Comparison of ENCODE assay signal across 5 worm cellular contexts in the genomic region with DNA sequence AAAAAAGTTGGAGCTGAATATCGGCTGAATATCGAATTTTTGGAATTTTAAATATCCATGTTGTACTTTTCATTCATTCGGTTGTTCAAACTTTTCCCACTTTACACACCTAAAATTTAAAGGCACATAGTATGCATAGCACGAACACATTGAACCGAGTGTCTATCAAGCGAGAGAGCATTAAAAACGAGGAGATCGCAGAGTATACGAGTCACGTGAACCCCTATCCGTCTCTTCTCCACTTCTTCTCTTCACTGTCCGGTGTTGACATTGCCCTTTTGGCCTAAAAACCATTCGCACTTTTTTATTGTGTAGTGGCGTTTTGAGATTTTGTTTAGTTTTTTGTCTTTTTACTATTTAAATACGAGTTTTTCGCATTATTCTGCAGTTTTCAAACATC.
TF ChIP-seq lines count a peak whose summit lies in the region.

No protein-coding gene starts in this region.

TF ChIP-seq in whole organism, L1 larva, 84 proteins besides CTCF, POLR2A, EP300 and RAD21 (continued from another document and continues in another):
- TF ChIP-seq fkh-4 (tag; optimal IDR thresholded peaks at IDR 0.05; lab: Kevin White, UChicago; ENCODE audit: borderline replicate concordance) (no peak), lsy-2 (tag; optimal IDR thresholded peaks at IDR 0.05; lab: Kevin White, UChicago) (peak; percentile 76 to 79), aha-1 (tag; optimal IDR thresholded peaks at IDR 0.05; lab: Kevin White, UChicago) (no peak), nhr-90 (tag; optimal IDR thresholded peaks at IDR 0.05; lab: Kevin White, UChicago; ENCODE audit: poor library complexity) (peak; percentile 42), hlh-4 (tag; optimal IDR thresholded peaks at IDR 0.05; lab: Kevin White, UChicago) (no peak), snpc-4 (tag; optimal IDR thresholded peaks at IDR 0.05; lab: Kevin White, UChicago) (peak; percentile 48), tlp-1 (tag; optimal IDR thresholded peaks at IDR 0.05; lab: Kevin White, UChicago) (no peak), skn-1 (tag; optimal IDR thresholded peaks at IDR 0.05; lab: Kevin White, UChicago) (peak; percentile 14), C16A3.4 (tag; optimal IDR thresholded peaks at IDR 0.05; lab: Kevin White, UChicago) (peak; percentile 62), hlh-17 (GFP tag; optimal IDR thresholded peaks at IDR 0.05; lab: Kevin White, UChicago; ENCODE audit: borderline replicate concordance) (no peak), sup-37 (GFP tag; optimal IDR thresholded peaks at IDR 0.05; lab: Kevin White, UChicago) (no peak), lin-39 (tag; optimal IDR thresholded peaks at IDR 0.05; lab: Kevin White, UChicago) (peak; percentile 41), ceh-88 (GFP tag; IDR thresholded peaks at IDR 0.05; lab: Robert Waterston, UW) (no peak), fkh-8 (tag; optimal IDR thresholded peaks at IDR 0.05; lab: Kevin White, UChicago) (no peak), Y116A8C.19 (tag; optimal IDR thresholded peaks at IDR 0.05; lab: Kevin White, UChicago; ENCODE audit: borderline replicate concordance) (no peak), ceh-63 (GFP tag; optimal IDR thresholded peaks at IDR 0.05; lab: Kevin White, UChicago) (no peak), irx-1 (tag; optimal IDR thresholded peaks at IDR 0.05; lab: Kevin White, UChicago) (peak; percentile 19), unc-86 (tag; optimal IDR thresholded peaks at IDR 0.05; lab: Kevin White, UChicago) (no peak), F16B12.6 (tag; optimal IDR thresholded peaks at IDR 0.05; lab: Kevin White, UChicago) (peak; percentile 54), mef-2 (tag; optimal IDR thresholded peaks at IDR 0.05; lab: Kevin White, UChicago) (no peak), nhr-11 (tag; optimal IDR thresholded peaks at IDR 0.05; lab: Kevin White, UChicago) (no peak), nhr-28 (tag; optimal IDR thresholded peaks at IDR 0.05; lab: Kevin White, UChicago) (no peak), nhr-12 (tag; optimal IDR thresholded peaks at IDR 0.05; lab: Kevin White, UChicago) (no peak), ceh-8 (GFP tag; optimal IDR thresholded peaks at IDR 0.05; lab: Kevin White, UChicago) (no peak), fos-1 (tag; optimal IDR thresholded peaks at IDR 0.05; lab: Kevin White, UChicago) (no peak)

TF ChIP-seq in whole organism, L2 larva, 48 proteins besides CTCF, POLR2A, EP300 and RAD21 (continued from another document and continues in another):
- TF ChIP-seq unc-62 (GFP tag; optimal IDR thresholded peaks at IDR 0.05; lab: Kevin White, UChicago) (no peak), aly-2 (tag; optimal IDR thresholded peaks at IDR 0.05; lab: Kevin White, UChicago) (no peak), gmeb-1 (tag; optimal IDR thresholded peaks at IDR 0.05; lab: Kevin White, UChicago) (peak; percentile 73), skn-1 (tag; optimal IDR thresholded peaks at IDR 0.05; lab: Kevin White, UChicago) (no peak), sem-4 (tag; optimal IDR thresholded peaks at IDR 0.05; lab: Kevin White, UChicago) (peak; percentile 62), nhr-77 (tag; optimal IDR thresholded peaks at IDR 0.05; lab: Kevin White, UChicago) (no peak), nhr-25 (tag; optimal IDR thresholded peaks at IDR 0.05; lab: Kevin White, UChicago) (peak; percentile 74), lsy-2 (tag; optimal IDR thresholded peaks at IDR 0.05; lab: Kevin White, UChicago) (peak; percentile 55 to 86), lin-11 (tag; optimal IDR thresholded peaks at IDR 0.05; lab: Kevin White, UChicago) (no peak), nhr-10 (tag; optimal IDR thresholded peaks at IDR 0.05; lab: Kevin White, UChicago) (no peak), Y55F3AM.14 (GFP tag; optimal IDR thresholded peaks at IDR 0.05; lab: Kevin White, UChicago) (no peak), ama-1 (optimal IDR thresholded peaks at IDR 0.05; lab: Kevin White, UChicago) (no peak), alr-1 (tag; optimal IDR thresholded peaks at IDR 0.05; lab: Kevin White, UChicago) (no peak), C34F6.9 (tag; optimal IDR thresholded peaks at IDR 0.05; lab: Kevin White, UChicago) (peak; percentile 76), mdl-1 (tag; optimal IDR thresholded peaks at IDR 0.05; lab: Kevin White, UChicago) (peak; percentile 43 to 56), nhr-129 (tag; optimal IDR thresholded peaks at IDR 0.05; lab: Kevin White, UChicago) (peak; percentile 88), lin-13 (GFP tag; optimal IDR thresholded peaks at IDR 0.05; lab: Kevin White, UChicago) (peak; percentile 57), nhr-23 (tag; optimal IDR thresholded peaks at IDR 0.05; lab: Kevin White, UChicago) (no peak), zag-1 (tag; optimal IDR thresholded peaks at IDR 0.05; lab: Kevin White, UChicago) (no peak), unc-39 (tag; optimal IDR thresholded peaks at IDR 0.05; lab: Kevin White, UChicago) (no peak), elt-1 (tag; optimal IDR thresholded peaks at IDR 0.05; lab: Kevin White, UChicago) (no peak), mbf-1 (tag; optimal IDR thresholded peaks at IDR 0.05; lab: Kevin White, UChicago) (no peak), nhr-12 (tag; optimal IDR thresholded peaks at IDR 0.05; lab: Kevin White, UChicago) (no peak), ceh-16 (tag; optimal IDR thresholded peaks at IDR 0.05; lab: Kevin White, UChicago) (no peak), ZK546.5 (tag; optimal IDR thresholded peaks at IDR 0.05; lab: Kevin White, UChicago) (no peak), F13H6.1 (tag; optimal IDR thresholded peaks at IDR 0.05; lab: Kevin White, UChicago) (peak; percentile 64), unc-55 (GFP tag; optimal IDR thresholded peaks at IDR 0.05; lab: Kevin White, UChicago) (peak; percentile 40), dmd-4 (tag; optimal IDR thresholded peaks at IDR 0.05; lab: Kevin White, UChicago) (no peak)

TF ChIP-seq in whole organism, L3 larva, 47 proteins besides CTCF, POLR2A, EP300 and RAD21 (continued from another document):
- TF ChIP-seq R02D3.7 (tag; optimal IDR thresholded peaks at IDR 0.05; lab: Kevin White, UChicago) (no peak), nhr-43 (tag; optimal IDR thresholded peaks at IDR 0.05; lab: Kevin White, UChicago; ENCODE audit: poor library complexity, severe bottlenecking) (peak; percentile 15), sea-2 (GFP tag; optimal IDR thresholded peaks at IDR 0.05; lab: Kevin White, UChicago) (no peak), jun-1 (tag; optimal IDR thresholded peaks at IDR 0.05; lab: Kevin White, UChicago) (no peak), pqm-1 (tag; optimal IDR thresholded peaks at IDR 0.05; lab: Kevin White, UChicago) (peak; percentile 20), nfya-1 (tag; optimal IDR thresholded peaks at IDR 0.05; lab: Kevin White, UChicago; ENCODE audit: insufficient read depth) (peak; percentile 72), zag-1 (tag; optimal IDR thresholded peaks at IDR 0.05; lab: Kevin White, UChicago) (no peak)
TF ChIP-seq in whole organism, L3 larva: peak in this region for 11.

TF ChIP-seq in whole organism, L4 larva, 104 proteins besides CTCF, POLR2A, EP300 and RAD21 (continued from another document and continues in another):
- TF ChIP-seq egl-43 (GFP tag; IDR thresholded peaks at IDR 0.05; lab: Robert Waterston, UW) (no peak), hif-1 (tag; optimal IDR thresholded peaks at IDR 0.05; lab: Kevin White, UChicago) (no peak), sdz-12 (GFP tag; optimal IDR thresholded peaks at IDR 0.05; lab: Kevin White, UChicago) (no peak), nhr-11 (tag; optimal IDR thresholded peaks at IDR 0.05; lab: Kevin White, UChicago) (no peak), F37D6.2 (tag; optimal IDR thresholded peaks at IDR 0.05; lab: Kevin White, UChicago) (no peak), nhr-28 (tag; optimal IDR thresholded peaks at IDR 0.05; lab: Kevin White, UChicago) (peak; percentile 80), jun-1 (tag; optimal IDR thresholded peaks at IDR 0.05; lab: Kevin White, UChicago) (no peak), lin-15B (tag; optimal IDR thresholded peaks at IDR 0.05; lab: Kevin White, UChicago) (no peak), mdl-1 (tag; optimal IDR thresholded peaks at IDR 0.05; lab: Kevin White, UChicago) (peak in 1 of 2 experiments; percentile 58), ceh-62 (tag; optimal IDR thresholded peaks at IDR 0.05; lab: Kevin White, UChicago) (no peak), hmg-1.1 (GFP tag; IDR thresholded peaks at IDR 0.05; lab: Robert Waterston, UW) (peak; percentile 45; the same call in 1 of the 2 replicates), F10B5.3 (tag; optimal IDR thresholded peaks at IDR 0.05; lab: Kevin White, UChicago) (no peak), hlh-11 (tag; optimal IDR thresholded peaks at IDR 0.05; lab: Kevin White, UChicago) (peak; percentile 61), R02D3.7 (tag; optimal IDR thresholded peaks at IDR 0.05; lab: Kevin White, UChicago) (no peak), dmd-9 (GFP tag; IDR thresholded peaks at IDR 0.05; lab: Robert Waterston, UW) (no peak), saeg-2 (GFP tag; IDR thresholded peaks at IDR 0.05; lab: Robert Waterston, UW) (no peak), dve-1 (tag; optimal IDR thresholded peaks at IDR 0.05; lab: Kevin White, UChicago; ENCODE audit: insufficient read depth) (peak; percentile 71), hlh-30 (tag; optimal IDR thresholded peaks at IDR 0.05; lab: Kevin White, UChicago; ENCODE audit: insufficient read depth) (peak; percentile 92), zip-11 (GFP tag; IDR thresholded peaks at IDR 0.05; lab: Robert Waterston, UW) (no peak), D1046.2 (GFP tag; IDR thresholded peaks at IDR 0.05; lab: Robert Waterston, UW) (no peak), arid-1 (GFP tag; conservative IDR thresholded peaks at IDR 0.05; lab: Robert Waterston, UW) (no peak), gei-8 (GFP tag; optimal IDR thresholded peaks at IDR 0.05; lab: Kevin White, UChicago) (no peak), mdt-29 (GFP tag; IDR thresholded peaks at IDR 0.05; lab: Robert Waterston, UW) (no peak), nhr-48 (tag; optimal IDR thresholded peaks at IDR 0.05; lab: Kevin White, UChicago) (no peak), ceh-82 (tag; optimal IDR thresholded peaks at IDR 0.05; lab: Kevin White, UChicago) (no peak), mes-2 (tag; optimal IDR thresholded peaks at IDR 0.05; lab: Kevin White, UChicago; ENCODE audit: poor library complexity, severe bottlenecking) (peak; percentile 47), daf-19 (GFP tag; conservative IDR thresholded peaks at IDR 0.05; lab: Robert Waterston, UW) (no peak), zfp-2 (tag; optimal IDR thresholded peaks at IDR 0.05; lab: Kevin White, UChicago) (no peak), duxl-1 (tag; optimal IDR thresholded peaks at IDR 0.05; lab: Kevin White, UChicago; ENCODE audit: poor library complexity) (no peak), mep-1 (tag; optimal IDR thresholded peaks at IDR 0.05; lab: Kevin White, UChicago) (peak; percentile 69), ZK546.5 (tag; optimal IDR thresholded peaks at IDR 0.05; lab: Kevin White, UChicago) (no peak), nhr-42 (GFP tag; IDR thresholded peaks at IDR 0.05; lab: Robert Waterston, UW) (no peak), ztf-11 (tag; optimal IDR thresholded peaks at IDR 0.05; lab: Kevin White, UChicago) (no peak), lin-39 (tag; optimal IDR thresholded peaks at IDR 0.05; lab: Kevin White, UChicago) (no peak), nhr-76 (tag; optimal IDR thresholded peaks at IDR 0.05; lab: Kevin White, UChicago) (no peak), ceh-20 (GFP tag; IDR thresholded peaks at IDR 0.05; lab: Robert Waterston, UW) (no peak), aly-2 (tag; optimal IDR thresholded peaks at IDR 0.05; lab: Kevin White, UChicago) (no peak), unc-130 (GFP tag; optimal IDR thresholded peaks at IDR 0.05; lab: Kevin White, UChicago) (no peak)

TF ChIP-seq in whole organism, young adult, 124 proteins besides CTCF, POLR2A, EP300 and RAD21 (continued from another document):
- TF ChIP-seq F49E8.2 (tag; optimal IDR thresholded peaks at IDR 0.05; lab: Kevin White, UChicago; ENCODE audit: insufficient read depth) (no peak), die-1 (tag; optimal IDR thresholded peaks at IDR 0.05; lab: Kevin White, UChicago) (no peak), aptf-3 (GFP tag; IDR thresholded peaks at IDR 0.05; lab: Robert Waterston, UW) (no peak), atf-7 (tag; optimal IDR thresholded peaks at IDR 0.05; lab: Kevin White, UChicago) (no peak), attf-5 (GFP tag; optimal IDR thresholded peaks at IDR 0.05; lab: Kevin White, UChicago) (peak; percentile 23), snpc-3.4 (tag; optimal IDR thresholded peaks at IDR 0.05; lab: Kevin White, UChicago) (no peak), bed-1 (GFP tag; IDR thresholded peaks at IDR 0.05; lab: Robert Waterston, UW) (no peak), lin-35 (GFP tag; optimal IDR thresholded peaks at IDR 0.05; lab: Kevin White, UChicago) (peak in 1 of 3 experiments; percentile 35), F52B5.7 (tag; optimal IDR thresholded peaks at IDR 0.05; lab: Kevin White, UChicago) (no peak)
TF ChIP-seq in whole organism, young adult: peak in this region for 8.
